Worm (Caenorhabditis elegans) whole organism, mixed stage, embryonic: Measurements from ENCODE around the gene K09C6.8.
A peak's percentile ranks its signal among the peaks of the same experiment; 100 is the strongest.

Source experiments
- bed-3 ChIP-seq: fragments of 200-800 bp; sonication (Bioruptor generic); optimal IDR thresholded peaks from 3 replicates; lab custom pipeline; 2018; ENCODE audit warnings: mild to moderate bottlenecking, missing genetic modification characterization, moderate library complexity, missing compliant biosample characterization
- blmp-1 ChIP-seq: fragments of 150-350 bp; optimal IDR thresholded peaks from 2 replicates; lab custom pipeline; 2014; ENCODE audit warnings: missing biosample characterization, missing genetic modification characterization
- ceh-39 ChIP-seq: fragments of 150-350 bp; optimal IDR thresholded peaks from 2 replicates; lab custom pipeline; 2014; ENCODE audit warnings: missing biosample characterization, missing genetic modification characterization
- ceh-43 ChIP-seq: fragments of 200-800 bp; sonication (Bioruptor generic); optimal IDR thresholded peaks from 2 replicates; lab custom pipeline; 2018; ENCODE audit warnings: mild to moderate bottlenecking, missing genetic modification characterization, moderate library complexity, missing compliant biosample characterization
- ceh-83 ChIP-seq: fragments of 200-800 bp; sonication (Bioruptor generic); optimal IDR thresholded peaks from 2 replicates; lab custom pipeline; 2018; ENCODE audit warnings: mild to moderate bottlenecking, missing genetic modification characterization, missing compliant biosample characterization
- ces-1 ChIP-seq: fragments of 150-350 bp; optimal IDR thresholded peaks from 2 replicates; lab custom pipeline; 2014; ENCODE audit warnings: missing biosample characterization, missing genetic modification reagents, missing genetic modification characterization
- cnd-1 ChIP-seq: fragments of 200-800 bp; sonication (Bioruptor generic); optimal IDR thresholded peaks from 2 replicates; lab custom pipeline; 2018; ENCODE audit warnings: mild to moderate bottlenecking, missing genetic modification characterization, missing compliant biosample characterization
- drap-1 ChIP-seq: fragments of 200-800 bp; sonication (Bioruptor generic); optimal IDR thresholded peaks from 3 replicates; lab custom pipeline; 2018; ENCODE audit warnings: mild to moderate bottlenecking, missing genetic modification characterization, missing compliant biosample characterization
- elt-1 ChIP-seq: sonication (generic microtip); optimal IDR thresholded peaks from 2 replicates; lab custom pipeline; 2017; ENCODE audit warnings: missing genetic modification characterization, mild to moderate bottlenecking, missing compliant biosample characterization, antibody characterized with exemption, moderate library complexity, borderline replicate concordance; ENCODE audit not compliant: insufficient read depth
- elt-3 ChIP-seq: fragments of 150-350 bp; optimal IDR thresholded peaks from 2 replicates; lab custom pipeline; 2014; ENCODE audit warnings: missing biosample characterization, missing genetic modification characterization
- flh-1 ChIP-seq: fragments of 200-800 bp; sonication (Bioruptor generic); optimal IDR thresholded peaks from 2 replicates; lab custom pipeline; 2018; ENCODE audit warnings: mild to moderate bottlenecking, missing genetic modification characterization, moderate library complexity, missing compliant biosample characterization
- ham-2 ChIP-seq: fragments of 200-800 bp; sonication (Bioruptor generic); optimal IDR thresholded peaks from 2 replicates; lab custom pipeline; 2018; ENCODE audit warnings: mild to moderate bottlenecking, missing genetic modification characterization, missing compliant biosample characterization
- hlh-1 ChIP-seq: fragments of 150-350 bp; optimal IDR thresholded peaks from 2 replicates; lab custom pipeline; 2014; ENCODE audit warnings: missing biosample characterization, missing genetic modification reagents, missing genetic modification characterization
- lin-13 ChIP-seq: fragments of 150-350 bp; optimal IDR thresholded peaks from 2 replicates; lab custom pipeline; 2014; ENCODE audit warnings: missing biosample characterization, missing genetic modification characterization
- lin-32 ChIP-seq: fragments of 200-800 bp; sonication (Bioruptor generic); optimal IDR thresholded peaks from 2 replicates; lab custom pipeline; 2018; ENCODE audit warnings: mild to moderate bottlenecking, missing genetic modification characterization, missing compliant biosample characterization
- lsy-2 ChIP-seq: fragments of 150-350 bp; optimal IDR thresholded peaks from 2 replicates; lab custom pipeline; 2014; ENCODE audit warnings: missing biosample characterization, missing genetic modification characterization
- mab-5 ChIP-seq: fragments of 150-350 bp; optimal IDR thresholded peaks from 2 replicates; lab custom pipeline; 2014; ENCODE audit warnings: missing biosample characterization, missing genetic modification characterization
- mep-1 ChIP-seq: fragments of 150-350 bp; optimal IDR thresholded peaks from 2 replicates; lab custom pipeline; 2017; ENCODE audit warnings: missing biosample characterization, missing genetic modification reagents, missing genetic modification characterization, inconsistent platforms
- mls-2 ChIP-seq: sonication (generic microtip); optimal IDR thresholded peaks from 2 replicates; lab custom pipeline; 2016; ENCODE audit warnings: mild to moderate bottlenecking, missing genetic modification characterization, moderate library complexity, missing compliant biosample characterization
- nhr-12 ChIP-seq: fragments of 150-350 bp; optimal IDR thresholded peaks from 2 replicates; lab custom pipeline; 2014; ENCODE audit warnings: missing biosample characterization, missing genetic modification characterization
- nhr-2 ChIP-seq: fragments of 150-350 bp; optimal IDR thresholded peaks from 2 replicates; lab custom pipeline; 2014; ENCODE audit warnings: missing biosample characterization, missing genetic modification characterization
- nhr-237 ChIP-seq: fragments of 150-350 bp; optimal IDR thresholded peaks from 2 replicates; lab custom pipeline; 2014; ENCODE audit warnings: missing biosample characterization, missing genetic modification characterization
- nhr-28 ChIP-seq: fragments of 150-350 bp; optimal IDR thresholded peaks from 2 replicates; lab custom pipeline; 2014; ENCODE audit warnings: missing biosample characterization, missing genetic modification characterization
- nhr-76 ChIP-seq: sonication (generic microtip); optimal IDR thresholded peaks from 2 replicates; lab custom pipeline; 2017; ENCODE audit warnings: missing biosample characterization, missing genetic modification characterization
- pha-4 ChIP-seq: fragments of 150-350 bp; optimal IDR thresholded peaks from 2 replicates; lab custom pipeline; 2018; ENCODE audit warnings: missing biosample characterization, missing genetic modification reagents, missing genetic modification characterization
- sptf-1 ChIP-seq: sonication (generic microtip); optimal IDR thresholded peaks from 2 replicates; lab custom pipeline; 2017; ENCODE audit warnings: mild to moderate bottlenecking, missing genetic modification characterization, moderate library complexity, missing compliant biosample characterization
- tbx-8 ChIP-seq: fragments of 200-800 bp; sonication (Bioruptor generic); optimal IDR thresholded peaks from 2 replicates; lab custom pipeline; 2018; ENCODE audit warnings: mild to moderate bottlenecking, missing genetic modification characterization, moderate library complexity, missing compliant biosample characterization
- unc-39 ChIP-seq: fragments of 150-350 bp; optimal IDR thresholded peaks from 2 replicates; lab custom pipeline; 2014; ENCODE audit warnings: missing biosample characterization, missing genetic modification characterization
- unc-62 ChIP-seq: fragments of 150-350 bp; optimal IDR thresholded peaks from 2 replicates; lab custom pipeline; 2014; ENCODE audit warnings: missing biosample characterization, missing genetic modification reagents, missing genetic modification characterization
- zip-8 ChIP-seq: fragments of 150-350 bp; optimal IDR thresholded peaks from 2 replicates; lab custom pipeline; 2014; ENCODE audit warnings: missing biosample characterization, missing genetic modification characterization
- ztf-11 ChIP-seq: fragments of 150-350 bp; optimal IDR thresholded peaks from 2 replicates; lab custom pipeline; 2014; ENCODE audit warnings: missing biosample characterization, missing genetic modification characterization

The K09C6.8 gene

ce11 chrV:813101-813500 lies 29.9 kb downstream of the K09C6.8 start, which contains the start of gene R13D11.10:
TSS of gene R13D11.10 (minus strand) at chrV:813201.
- TF ChIP-seq ham-2 (GFP tag; lab: Kevin White, UChicago) (no peak), bed-3 (no peak), mep-1 (tag; lab: Kevin White, UChicago) (no peak), lsy-2 (tag; lab: Kevin White, UChicago) (no peak), nhr-28 (no peak), cnd-1 (tag; lab: Kevin White, UChicago) (no peak), pha-4 (tag; lab: Kevin White, UChicago) (no peak), unc-62 (GFP tag; lab: Kevin White, UChicago) (no peak), nhr-2 (tag; lab: Kevin White, UChicago) (no peak), unc-39 (no peak), ztf-11 (tag; lab: Kevin White, UChicago) (no peak), tbx-8 (GFP tag; lab: Kevin White, UChicago) (no peak)

ce11 chrV:810281-810862 lies 32.6 kb downstream of the K09C6.8 start, which contains the start of gene R13D11.4:
TSS of gene R13D11.4 (plus strand) at chrV:810812.
- no peak for TF ChIP-seq blmp-1 (tag; lab: Kevin White, UChicago)
- TF ChIP-seq ceh-83 (GFP tag; lab: Kevin White, UChicago), result no peak
- peak; percentile 67 for TF ChIP-seq ces-1 (GFP tag; lab: Kevin White, UChicago)
- TF ChIP-seq, all 35 proteins: peak for 1

ce11 chrV:808260-808659 lies 34.8 kb downstream of the K09C6.8 start:
- no peak for TF ChIP-seq ceh-39 (tag; lab: Kevin White, UChicago)
- TF ChIP-seq bed-3, result no peak
- TF ChIP-seq flh-1, result no peak
- TF ChIP-seq ces-1 (GFP tag; lab: Kevin White, UChicago), result no peak
- no peak for TF ChIP-seq sptf-1
- TF ChIP-seq mls-2 (tag; lab: Kevin White, UChicago), result no peak
- no peak for TF ChIP-seq ceh-43 (GFP tag; lab: Kevin White, UChicago)
- no peak for TF ChIP-seq zip-8 (tag; lab: Kevin White, UChicago)
- TF ChIP-seq drap-1 (GFP tag; lab: Kevin White, UChicago), result no peak
- TF ChIP-seq unc-39, result no peak
- no peak for TF ChIP-seq mab-5 (tag; lab: Kevin White, UChicago)
- TF ChIP-seq elt-3, result no peak
- TF ChIP-seq ceh-83 (GFP tag; lab: Kevin White, UChicago), result no peak
- no peak for TF ChIP-seq blmp-1 (tag; lab: Kevin White, UChicago)
- TF ChIP-seq mep-1 (tag; lab: Kevin White, UChicago), result no peak
- no peak for TF ChIP-seq lin-32 (GFP tag; lab: Kevin White, UChicago)
- TF ChIP-seq nhr-76 (tag; lab: Kevin White, UChicago), result no peak

- TF ChIP-seq ceh-83 (GFP tag; lab: Kevin White, UChicago) (no peak), ces-1 (GFP tag; lab: Kevin White, UChicago) (no peak), drap-1 (GFP tag; lab: Kevin White, UChicago) (no peak), elt-1 (peak; percentile 36)
Observed at ce11 chrV:804485-804884, 38.5 kb downstream of the K09C6.8 start, which contains the start of gene nhr-270. TSS of gene nhr-270 (minus strand) at chrV:804741.

ce11 chrV:803472-803871 lies 39.5 kb downstream of the K09C6.8 start:
- TF ChIP-seq nhr-12 (tag; lab: Kevin White, UChicago) (no peak), blmp-1 (tag; lab: Kevin White, UChicago) (no peak), lin-13 (tag; lab: Kevin White, UChicago) (no peak), hlh-1 (tag; lab: Kevin White, UChicago) (no peak), ceh-39 (tag; lab: Kevin White, UChicago) (no peak), nhr-2 (tag; lab: Kevin White, UChicago) (no peak), flh-1 (no peak), nhr-237 (tag; lab: Kevin White, UChicago) (no peak), ham-2 (GFP tag; lab: Kevin White, UChicago) (no peak), elt-3 (no peak), elt-1 (no peak)
